Worm (Caenorhabditis elegans): ENCODE data around the gene emc-5.

- no peak for TF ChIP-seq nhr-11 (tag; optimal IDR thresholded peaks at IDR 0.05)
- TF ChIP-seq aly-2 (tag; optimal IDR thresholded peaks at IDR 0.05), result no peak
- TF ChIP-seq hlh-30 (tag; optimal IDR thresholded peaks at IDR 0.05; ENCODE audit: insufficient read depth), result no peak
- TF ChIP-seq snpc-4 (tag; optimal IDR thresholded peaks at IDR 0.05), result no peak
- no peak for TF ChIP-seq nhr-10 (tag; optimal IDR thresholded peaks at IDR 0.05)
- no peak for TF ChIP-seq lsy-2 (tag; optimal IDR thresholded peaks at IDR 0.05)
- no peak for TF ChIP-seq nhr-237 (tag; optimal IDR thresholded peaks at IDR 0.05)
- no peak for TF ChIP-seq dmd-6 (GFP tag; IDR thresholded peaks at IDR 0.05)
- no peak for TF ChIP-seq skn-1 (tag; optimal IDR thresholded peaks at IDR 0.05)
- TF ChIP-seq unc-130 (GFP tag; optimal IDR thresholded peaks at IDR 0.05), result peak; percentile 70
- TF ChIP-seq ama-1 (optimal IDR thresholded peaks at IDR 0.05), result no peak
- TF ChIP-seq dmd-9 (GFP tag; IDR thresholded peaks at IDR 0.05), result no peak
- no peak for TF ChIP-seq nhr-28 (tag; optimal IDR thresholded peaks at IDR 0.05)
Observed at ce11 chrII:11537115-11537514, 40.5 kb downstream of the emc-5 start.
